Worm (Caenorhabditis elegans): ENCODE measurements around the gene Y51H4A.25.

Gene Y51H4A.25

ce11 chrIV:16735957-16736356 lies at the start of gene Y51H4A.25:
Y51H4A.25 (plus strand) TSS chrIV:16736329.
- TF ChIP-seq nhr-80 (tag; optimal IDR thresholded peaks at IDR 0.05) (peak; percentile 49), dpff-1 (tag; optimal IDR thresholded peaks at IDR 0.05) (no peak)

DNA sequence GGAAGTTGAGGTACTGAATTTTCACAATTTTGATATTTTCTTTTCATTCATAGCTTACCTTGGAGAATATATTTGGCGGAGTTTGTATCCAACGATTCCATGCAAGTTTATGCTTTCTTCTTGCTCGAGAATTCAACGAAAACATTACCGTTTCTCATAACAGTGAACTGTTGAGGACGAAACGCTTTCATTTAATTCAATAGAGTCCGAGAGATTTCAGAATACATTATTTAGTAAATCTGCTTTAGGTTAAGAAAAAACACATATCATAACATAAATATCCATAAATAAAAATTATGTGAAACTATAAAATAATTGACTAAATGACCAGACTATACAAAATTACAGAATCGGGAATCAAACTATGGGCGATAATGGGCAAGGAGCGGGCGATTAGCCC lies 41.6 kb upstream of the Y51H4A.25 start, which contains the start of gene Y51H4A.941:
TSS of gene Y51H4A.941 (minus strand) at position 101 of the 400 bp plus-strand sequence.
- TF ChIP-seq D2030.7 (GFP tag; IDR thresholded peaks at IDR 0.05) = no peak
- TF ChIP-seq ZK185.1 (tag; optimal IDR thresholded peaks at IDR 0.05; ENCODE audit: poor library complexity, severe bottlenecking) = no peak
- TF ChIP-seq egl-44 (GFP tag; IDR thresholded peaks at IDR 0.05) = no peak
- TF ChIP-seq ztf-22 (GFP tag; optimal IDR thresholded peaks at IDR 0.05) = no peak
- no peak for TF ChIP-seq F55B11.4 (tag; optimal IDR thresholded peaks at IDR 0.05; ENCODE audit: borderline replicate concordance, insufficient read depth)
- TF ChIP-seq ceh-91 (GFP tag; IDR thresholded peaks at IDR 0.05) = no peak
- TF ChIP-seq B0035.1 (tag; optimal IDR thresholded peaks at IDR 0.05) = no peak
- no peak for TF ChIP-seq sptf-2 (GFP tag; optimal IDR thresholded peaks at IDR 0.05)

ce11 chrIV:16696422-16696821 lies 39.7 kb upstream of the Y51H4A.25 start:
- TF ChIP-seq attf-6 (GFP tag; IDR thresholded peaks at IDR 0.05) (peak; percentile 66), mel-28 (tag; optimal IDR thresholded peaks at IDR 0.05; ENCODE audit: borderline replicate concordance) (no peak), snpc-4 (GFP tag; optimal IDR thresholded peaks at IDR 0.05) (no peak), snpc-4 (tag; optimal IDR thresholded peaks at IDR 0.05) (peak in 2 of 4 experiments; percentile 49 to 58)

- no peak for TF ChIP-seq snpc-4 (GFP tag; optimal IDR thresholded peaks at IDR 0.05)
- peak in 3 of 4 experiments; percentile 26 to 58 (median 33) for TF ChIP-seq snpc-4 (tag; optimal IDR thresholded peaks at IDR 0.05)
- TF ChIP-seq attf-6 (GFP tag; IDR thresholded peaks at IDR 0.05) = peak; percentile 54; the same call in 1 of the 2 replicates
- TF ChIP-seq K11D2.4 (GFP tag; IDR thresholded peaks at IDR 0.05) = no peak
These were observed 29.2 kb upstream of the Y51H4A.25 start for ce11 chrIV:16706950-16707349.

- TF ChIP-seq nfya-2 (GFP tag; IDR thresholded peaks at IDR 0.05) (no peak), ceh-40 (GFP tag; IDR thresholded peaks at IDR 0.05) (no peak), B0336.3 (GFP tag; IDR thresholded peaks at IDR 0.05) (no peak), attf-6 (GFP tag; IDR thresholded peaks at IDR 0.05) (0 out of 2 replicates have a peak, but pooled peaks have one; percentile 20), snpc-3.4 (tag; optimal IDR thresholded peaks at IDR 0.05) (no peak), F23B12.7 (tag; optimal IDR thresholded peaks at IDR 0.05; ENCODE audit: insufficient read depth) (no peak), T26A5.8 (tag; optimal IDR thresholded peaks at IDR 0.05) (no peak), D2030.7 (GFP tag; IDR thresholded peaks at IDR 0.05) (no peak), attf-5 (GFP tag; optimal IDR thresholded peaks at IDR 0.05) (no peak), Y53F4B.3 (GFP tag; IDR thresholded peaks at IDR 0.05) (no peak), let-607 (tag; optimal IDR thresholded peaks at IDR 0.05) (no peak), snpc-4 (GFP tag; optimal IDR thresholded peaks at IDR 0.05) (no peak), snpc-4 (tag; optimal IDR thresholded peaks at IDR 0.05) (peak in 3 of 4 experiments; percentile 58 to 77 (median 60)), madf-6 (GFP tag; IDR thresholded peaks at IDR 0.05) (no peak), ccch-3 (GFP tag; optimal IDR thresholded peaks at IDR 0.05) (no peak), Y79H2A.3 (GFP tag; conservative IDR thresholded peaks at IDR 0.05) (no peak)
These were observed 26.4 kb upstream of the Y51H4A.25 start for ce11 chrIV:16709713-16710112.

DNA sequence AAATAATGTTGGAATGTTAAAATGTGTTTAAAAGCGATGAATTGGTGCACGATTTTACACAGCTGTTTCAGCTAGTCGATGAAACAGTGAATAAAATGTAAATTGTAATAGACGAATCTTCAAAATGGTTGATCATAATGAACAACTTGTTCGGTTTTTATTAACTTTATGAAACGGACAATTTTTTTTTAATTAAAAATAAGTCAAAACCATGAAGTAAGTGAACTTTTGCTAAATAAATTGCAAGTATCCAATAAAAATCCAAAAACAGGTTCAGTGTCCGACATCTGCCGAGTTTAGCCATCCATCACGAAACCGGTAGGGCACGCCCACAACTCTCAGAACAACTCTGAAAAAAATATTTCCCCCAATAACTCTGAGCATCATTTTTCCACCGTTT lies 25.8 kb upstream of the Y51H4A.25 start:
- peak; percentile 80; the same call in 1 of the 2 replicates for TF ChIP-seq attf-6 (GFP tag; IDR thresholded peaks at IDR 0.05)
- no peak for TF ChIP-seq bed-2 (GFP tag; IDR thresholded peaks at IDR 0.05)
- no peak for TF ChIP-seq snpc-4 (GFP tag; optimal IDR thresholded peaks at IDR 0.05)
- peak in 2 of 4 experiments; percentile 71 to 77 for TF ChIP-seq snpc-4 (tag; optimal IDR thresholded peaks at IDR 0.05)

Data from whole organism, young adult.